Worm (Caenorhabditis elegans): Measurements from ENCODE around the gene pkc-3.

Gene pkc-3

DNA sequence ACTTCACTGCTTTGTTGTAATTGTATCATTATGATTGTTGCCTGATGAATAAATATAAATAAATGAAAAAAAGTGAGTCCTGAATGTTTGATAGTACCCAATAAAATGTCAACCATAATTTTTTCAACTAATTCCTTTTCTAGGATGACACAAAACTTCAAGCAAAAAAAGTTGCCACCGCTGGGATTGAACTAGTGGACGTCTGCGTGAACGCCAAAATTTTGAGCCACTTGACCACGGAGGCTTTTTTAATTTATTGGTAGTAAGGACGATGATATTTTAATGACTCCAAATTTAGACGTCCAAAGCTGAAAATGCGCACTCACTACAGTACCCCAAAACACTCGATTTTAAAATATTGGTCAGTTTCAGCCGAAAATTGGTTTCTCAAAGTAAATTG is 26.2 kb upstream of the pkc-3 start (continued):
- TF ChIP-seq xnd-1 (tag; optimal IDR thresholded peaks at IDR 0.05) (peak; percentile 24), hsf-1 (GFP tag; IDR thresholded peaks at IDR 0.05) (peak; percentile 64), tbx-9 (tag; optimal IDR thresholded peaks at IDR 0.05; ENCODE audit: borderline replicate concordance) (no peak), F52B5.7 (tag; optimal IDR thresholded peaks at IDR 0.05) (peak; percentile 92), nfyb-1 (GFP tag; IDR thresholded peaks at IDR 0.05) (peak; percentile 67; the same call in 1 of the 2 replicates), rec-8 (tag; optimal IDR thresholded peaks at IDR 0.05) (peak; percentile 80 to 84), snpc-4 (GFP tag; optimal IDR thresholded peaks at IDR 0.05) (peak; percentile 8), snpc-4 (tag; optimal IDR thresholded peaks at IDR 0.05) (peak in 3 of 4 experiments; percentile 38 to 52 (median 49)), ama-1 (optimal IDR thresholded peaks at IDR 0.05) (no peak), ama-1 (GFP tag; optimal IDR thresholded peaks at IDR 0.05) (peak; percentile 48 to 64), snpc-3.4 (tag; optimal IDR thresholded peaks at IDR 0.05) (no peak), madf-10 (tag; optimal IDR thresholded peaks at IDR 0.05) (peak; percentile 28), efl-1 (GFP tag; optimal IDR thresholded peaks at IDR 0.05) (no peak), attf-3 (GFP tag; conservative IDR thresholded peaks at IDR 0.05) (no peak), lag-1 (GFP tag; IDR thresholded peaks at IDR 0.05) (no peak), sptf-2 (GFP tag; optimal IDR thresholded peaks at IDR 0.05) (no peak), Y53F4B.3 (GFP tag; IDR thresholded peaks at IDR 0.05) (peak; percentile 26; the same call in 1 of the 2 replicates), hlh-12 (tag; optimal IDR thresholded peaks at IDR 0.05) (peak; percentile 37), ccch-3 (GFP tag; optimal IDR thresholded peaks at IDR 0.05) (no peak), F23B12.7 (tag; optimal IDR thresholded peaks at IDR 0.05; ENCODE audit: insufficient read depth) (peak; percentile 37), mcd-1 (GFP tag; IDR thresholded peaks at IDR 0.05) (no peak), attf-5 (GFP tag; optimal IDR thresholded peaks at IDR 0.05) (peak; percentile 65), lin-40 (tag; optimal IDR thresholded peaks at IDR 0.05) (peak; percentile 9), somi-1 (GFP tag; optimal IDR thresholded peaks at IDR 0.05) (peak; percentile 28), T26A5.8 (tag; optimal IDR thresholded peaks at IDR 0.05) (peak; percentile 78), mel-28 (tag; optimal IDR thresholded peaks at IDR 0.05; ENCODE audit: borderline replicate concordance) (no peak), cebp-1 (GFP tag; IDR thresholded peaks at IDR 0.05) (peak; percentile 39; the same call in 1 of the 2 replicates), cebp-1 (tag; optimal IDR thresholded peaks at IDR 0.05) (peak; percentile 66), egl-18 (GFP tag; IDR thresholded peaks at IDR 0.05) (no peak), bed-2 (GFP tag; IDR thresholded peaks at IDR 0.05) (no peak), lir-1 (GFP tag; conservative IDR thresholded peaks at IDR 0.05) (no peak), athp-1 (tag; optimal IDR thresholded peaks at IDR 0.05) (peak; percentile 89), lin-26 (GFP tag; IDR thresholded peaks at IDR 0.05) (peak; percentile 96), ekl-4 (GFP tag; IDR thresholded peaks at IDR 0.05) (peak; percentile 69; the same call in 1 of the 2 replicates), C06A6.2 (GFP tag; conservative IDR thresholded peaks at IDR 0.05) (peak; percentile 50; the same call in 1 of the 2 replicates), aptf-2 (GFP tag; conservative IDR thresholded peaks at IDR 0.05) (no peak), tbp1 (GFP tag; optimal IDR thresholded peaks at IDR 0.05) (peak; percentile 91), hlh-26 (GFP tag; conservative IDR thresholded peaks at IDR 0.05) (no peak), ztf-22 (GFP tag; optimal IDR thresholded peaks at IDR 0.05) (no peak), snpc-1.3 (tag; optimal IDR thresholded peaks at IDR 0.05; ENCODE audit: insufficient read depth) (peak; percentile 68), nhr-27 (tag; optimal IDR thresholded peaks at IDR 0.05) (peak; percentile 69), attf-6 (GFP tag; IDR thresholded peaks at IDR 0.05) (peak; percentile 69), ZK185.1 (tag; optimal IDR thresholded peaks at IDR 0.05; ENCODE audit: poor library complexity, severe bottlenecking) (peak; percentile 54), F55B11.4 (tag; optimal IDR thresholded peaks at IDR 0.05; ENCODE audit: borderline replicate concordance, insufficient read depth) (no peak), repo-1 (tag; optimal IDR thresholded peaks at IDR 0.05) (peak; percentile 86), nfya-1 (tag; optimal IDR thresholded peaks at IDR 0.05; ENCODE audit: borderline replicate concordance, insufficient read depth) (no peak), C17E4.6 (GFP tag; IDR thresholded peaks at IDR 0.05) (no peak), rpc-1 (optimal IDR thresholded peaks at IDR 0.05) (peak; percentile 76), rpc-1 (tag; optimal IDR thresholded peaks at IDR 0.05) (peak; percentile 93)
